Fruit fly (Drosophila melanogaster) whole organism, embryonic: ENCODE results near the gene Lip2.

Source experiments
- Atf3 ChIP-seq: fragments of 200-800 bp; sonication (Bioruptor generic); optimal IDR thresholded peaks from 3 replicates; lab custom pipeline; 2016; ENCODE audit warnings: missing biosample characterization, missing genetic modification characterization
- Awh ChIP-seq: fragments of 200-800 bp; sonication (Bioruptor generic); IDR thresholded peaks from 2 replicates; pipeline ENCODE4, ENCODE4 v1.3.6; 2022; ENCODE audit warnings: missing biosample characterization, missing genetic modification characterization
- Bteb2 ChIP-seq: fragments of 200-800 bp; sonication (Bioruptor generic); optimal IDR thresholded peaks from 2 replicates; lab custom pipeline; 2016; ENCODE audit warnings: missing biosample characterization, missing genetic modification characterization
- CG1024 ChIP-seq: fragments of 200-800 bp; sonication (Bioruptor generic); IDR thresholded peaks from 2 replicates; pipeline ENCODE4 v1.3.6; 2022; ENCODE audit warnings: missing biosample characterization, missing genetic modification characterization
- CG11085 ChIP-seq: fragments of 200-800 bp; sonication (Bioruptor generic); IDR thresholded peaks from 2 replicates; pipeline ENCODE4 v1.3.6; 2022; ENCODE audit warnings: missing biosample characterization, missing genetic modification characterization
- CG12104 ChIP-seq: fragments of 200-800 bp; sonication (Bioruptor generic); optimal IDR thresholded peaks from 3 replicates; lab custom pipeline; 2016; ENCODE audit warnings: missing biosample characterization, missing genetic modification characterization
- CG14014 ChIP-seq: fragments of 200-800 bp; sonication (Bioruptor generic); IDR thresholded peaks from 2 replicates; pipeline ENCODE4 v1.3.6; 2022; ENCODE audit warnings: missing biosample characterization, missing genetic modification characterization
- CG15514 ChIP-seq: fragments of 200-800 bp; sonication (Bioruptor generic); optimal IDR thresholded peaks from 3 replicates; lab custom pipeline; 2017; ENCODE audit warnings: missing biosample characterization, missing genetic modification characterization, mild to moderate bottlenecking, moderate library complexity, missing genetic modification reagents
- CG17186 ChIP-seq: fragments of 200-800 bp; sonication (Bioruptor generic); optimal IDR thresholded peaks from 3 replicates; lab custom pipeline; 2017; ENCODE audit warnings: missing biosample characterization, missing genetic modification reagents, missing genetic modification characterization
- CG17359 ChIP-seq: fragments of 200-800 bp; sonication (Bioruptor generic); optimal IDR thresholded peaks from 3 replicates; lab custom pipeline; 2018; ENCODE audit warnings: missing biosample characterization, mild to moderate bottlenecking, missing genetic modification characterization, moderate library complexity
- CG1792 ChIP-seq: fragments of 200-800 bp; sonication (Bioruptor generic); optimal IDR thresholded peaks from 2 replicates; lab custom pipeline; 2016; ENCODE audit warnings: missing biosample characterization, missing genetic modification characterization
- CG18764 ChIP-seq: fragments of 200-800 bp; sonication (Bioruptor generic); optimal IDR thresholded peaks from 3 replicates; lab custom pipeline; 2016; ENCODE audit warnings: missing biosample characterization, missing genetic modification characterization
- CG32767 ChIP-seq: fragments of 200-800 bp; sonication (Bioruptor generic); IDR thresholded peaks from 2 replicates; pipeline ENCODE4 v1.3.6; 2022; ENCODE audit warnings: missing biosample characterization, missing genetic modification characterization
- CG3995 ChIP-seq: fragments of 200-800 bp; sonication (Bioruptor generic); optimal IDR thresholded peaks from 3 replicates; lab custom pipeline; 2016; ENCODE audit warnings: missing biosample characterization, missing genetic modification characterization
- CG4707 ChIP-seq: fragments of 200-800 bp; sonication (Bioruptor generic); optimal IDR thresholded peaks from 2 replicates; lab custom pipeline; 2018; ENCODE audit warnings: missing biosample characterization, mild to moderate bottlenecking, missing genetic modification characterization, moderate library complexity
- CG6683 ChIP-seq: fragments of 200-800 bp; sonication (Bioruptor generic); optimal IDR thresholded peaks from 2 replicates; lab custom pipeline; 2017; ENCODE audit warnings: missing biosample characterization, mild to moderate bottlenecking, missing genetic modification characterization, missing genetic modification reagents
- CG6813 ChIP-seq: fragments of 200-800 bp; sonication (Bioruptor generic); optimal IDR thresholded peaks from 2 replicates; lab custom pipeline; 2017; ENCODE audit warnings: missing biosample characterization, missing genetic modification characterization, mild to moderate bottlenecking, moderate library complexity, missing genetic modification reagents
- CG8281 ChIP-seq: fragments of 200-800 bp; sonication (Bioruptor generic); optimal IDR thresholded peaks from 2 replicates; lab custom pipeline; 2018; ENCODE audit warnings: missing biosample characterization, mild to moderate bottlenecking, missing genetic modification characterization, moderate library complexity
- CHES-1-like ChIP-seq: fragments of 200-800 bp; sonication (Bioruptor generic); optimal IDR thresholded peaks from 2 replicates; lab custom pipeline; 2016; ENCODE audit warnings: missing biosample characterization, missing genetic modification characterization
- Camta ChIP-seq: fragments of 200-800 bp; sonication (Bioruptor generic); optimal IDR thresholded peaks from 2 replicates; lab custom pipeline; 2016; ENCODE audit warnings: missing biosample characterization, missing genetic modification characterization
- Chrac-16 ChIP-seq: fragments of 200-800 bp; sonication (Bioruptor generic); optimal IDR thresholded peaks from 3 replicates; lab custom pipeline; 2016; ENCODE audit warnings: missing biosample characterization, missing genetic modification characterization
- Dfd ChIP-seq, 2 experiments: fragments of >200 bp; optimal IDR thresholded peaks; 2 replicates each; lab custom pipeline; 2017; ENCODE audit warnings: missing biosample characterization in 2 of 2, missing genetic modification characterization in 2 of 2
- GATAe ChIP-seq: fragments of 200-800 bp; sonication (Bioruptor generic); conservative IDR thresholded peaks from 2 replicates; pipeline ENCODE4 v1.3.6; 2022; ENCODE audit warnings: missing biosample characterization, missing genetic modification characterization
- Gug ChIP-seq: fragments of 200-800 bp; sonication (Bioruptor generic); IDR thresholded peaks from 4 replicates; pipeline ENCODE4 v1.3.6; 2022; ENCODE audit warnings: missing biosample characterization, missing genetic modification characterization
- Hmr ChIP-seq: fragments of 200-800 bp; sonication (Bioruptor generic); optimal IDR thresholded peaks from 3 replicates; lab custom pipeline; 2017; ENCODE audit warnings: mild to moderate bottlenecking, missing biosample characterization, missing genetic modification reagents, missing genetic modification characterization
- Mad ChIP-seq: fragments of 200-800 bp; sonication (Bioruptor generic); optimal IDR thresholded peaks from 2 replicates; lab custom pipeline; 2016; ENCODE audit warnings: missing biosample characterization, missing genetic modification characterization
- Med ChIP-seq: fragments of 200-800 bp; sonication (Bioruptor generic); peaks from one replicate; lab custom pipeline; 2016; ENCODE audit warnings: missing biosample characterization, missing genetic modification characterization, mild to moderate bottlenecking, inconsistent platforms, moderate library complexity
- NFAT ChIP-seq: fragments of 200-800 bp; sonication (Bioruptor generic); IDR thresholded peaks from 2 replicates; pipeline ENCODE4 v1.3.6; 2022; ENCODE audit warnings: missing biosample characterization, missing genetic modification characterization
- PHDP ChIP-seq: fragments of 200-800 bp; sonication (Bioruptor generic); optimal IDR thresholded peaks from 3 replicates; lab custom pipeline; 2018; ENCODE audit warnings: missing biosample characterization, mild to moderate bottlenecking, missing genetic modification characterization, moderate library complexity
- Rfx ChIP-seq: fragments of 200-800 bp; sonication (Bioruptor generic); IDR thresholded peaks from 2 replicates; pipeline ENCODE4 v1.3.6; 2022; ENCODE audit warnings: missing biosample characterization, missing genetic modification characterization
- Sry-β ChIP-seq: fragments of 200-800 bp; sonication (Bioruptor generic); optimal IDR thresholded peaks from 2 replicates; lab custom pipeline; 2018; ENCODE audit warnings: missing biosample characterization, mild to moderate bottlenecking, missing genetic modification characterization, moderate library complexity
- Stat92E ChIP-seq, 3 experiments: fragments of >200 bp in 2 of 3; fragments of 200-800 bp in 1 of 3; sonication (Bioruptor generic) in 1 of 3; optimal IDR thresholded peaks; 2 replicates each; lab custom pipeline; 2017 to 2019; ENCODE audit warnings: missing biosample characterization in 3 of 3, missing genetic modification characterization in 3 of 3, mild to moderate bottlenecking in 1 of 3, moderate library complexity in 1 of 3
- amos ChIP-seq: fragments of 200-800 bp; sonication (Bioruptor generic); IDR thresholded peaks from 2 replicates; pipeline ENCODE4 v1.3.6; 2022; ENCODE audit warnings: missing biosample characterization, missing genetic modification characterization; ENCODE audit not compliant: partially characterized antibody
- chinmo ChIP-seq: fragments of 200-800 bp; sonication (Bioruptor generic); IDR thresholded peaks from 4 replicates; pipeline ENCODE4 v1.3.6; 2022; ENCODE audit warnings: missing biosample characterization, missing genetic modification characterization; ENCODE audit not compliant: partially characterized antibody
- ewg ChIP-seq: fragments of 200-800 bp; sonication (Bioruptor generic); optimal IDR thresholded peaks from 3 replicates; lab custom pipeline; 2017; ENCODE audit warnings: mild to moderate bottlenecking, missing biosample characterization, missing genetic modification reagents, missing genetic modification characterization
- gcm ChIP-seq: fragments of 200-800 bp; sonication (Bioruptor generic); optimal IDR thresholded peaks from 2 replicates; lab custom pipeline; 2019; ENCODE audit warnings: missing biosample characterization, mild to moderate bottlenecking, missing genetic modification characterization, moderate library complexity
- gcm2 ChIP-seq: fragments of 200-800 bp; sonication (Bioruptor generic); optimal IDR thresholded peaks from 2 replicates; lab custom pipeline; 2016; ENCODE audit warnings: missing biosample characterization, missing genetic modification characterization
- gfzf ChIP-seq: fragments of 200-800 bp; sonication (Bioruptor generic); optimal IDR thresholded peaks from 2 replicates; lab custom pipeline; 2016; ENCODE audit warnings: missing biosample characterization, mild to moderate bottlenecking, missing genetic modification characterization, moderate library complexity
- her ChIP-seq: fragments of 200-800 bp; sonication (Bioruptor generic); optimal IDR thresholded peaks from 2 replicates; lab custom pipeline; 2016; ENCODE audit warnings: missing biosample characterization, missing genetic modification characterization
- lola ChIP-seq, 3 experiments: fragments of >200 bp in 2 of 3; fragments of 200-800 bp in 1 of 3; sonication (Bioruptor generic) in 1 of 3; optimal IDR thresholded peaks; 2 replicates each; lab custom pipeline; 2017 to 2019; ENCODE audit warnings: missing biosample characterization in 3 of 3, missing genetic modification characterization in 3 of 3, mild to moderate bottlenecking in 1 of 3, moderate library complexity in 1 of 3
- nerfin-1 ChIP-seq: fragments of 200-800 bp; sonication (Bioruptor generic); optimal IDR thresholded peaks from 3 replicates; lab custom pipeline; 2019; ENCODE audit warnings: missing biosample characterization, mild to moderate bottlenecking, missing genetic modification characterization, moderate library complexity
- nmo ChIP-seq: fragments of 200-800 bp; sonication (Bioruptor generic); optimal IDR thresholded peaks from 2 replicates; lab custom pipeline; 2018; ENCODE audit warnings: missing biosample characterization, mild to moderate bottlenecking, missing genetic modification characterization, moderate library complexity
- pnt ChIP-seq: fragments of 200-800 bp; sonication (Bioruptor generic); optimal IDR thresholded peaks from 3 replicates; lab custom pipeline; 2016; ENCODE audit warnings: missing biosample characterization, missing genetic modification characterization
- pros ChIP-seq: fragments of 200-800 bp; sonication (Bioruptor generic); optimal IDR thresholded peaks from 3 replicates; lab custom pipeline; 2019; ENCODE audit warnings: missing biosample characterization, mild to moderate bottlenecking, missing genetic modification characterization, moderate library complexity
- pzg ChIP-seq: fragments of 200-800 bp; sonication (Bioruptor generic); optimal IDR thresholded peaks from 3 replicates; lab custom pipeline; 2018; ENCODE audit warnings: missing biosample characterization, mild to moderate bottlenecking, missing genetic modification characterization, moderate library complexity
- run ChIP-seq: fragments of 200-800 bp; sonication (Bioruptor generic); optimal IDR thresholded peaks from 3 replicates; lab custom pipeline; 2018; ENCODE audit warnings: missing biosample characterization, mild to moderate bottlenecking, missing genetic modification characterization
- scrt ChIP-seq: fragments of 200-800 bp; sonication (Bioruptor generic); optimal IDR thresholded peaks from 2 replicates; lab custom pipeline; 2018; ENCODE audit warnings: missing biosample characterization, mild to moderate bottlenecking, missing genetic modification characterization, moderate library complexity
- tap ChIP-seq: fragments of 200-800 bp; optimal IDR thresholded peaks from 3 replicates; lab custom pipeline; 2019; ENCODE audit warnings: missing biosample characterization, mild to moderate bottlenecking, missing genetic modification characterization, moderate library complexity
- trh ChIP-seq: fragments of 200-800 bp; sonication (Bioruptor generic); optimal IDR thresholded peaks from 2 replicates; lab custom pipeline; 2016; ENCODE audit warnings: missing biosample characterization, missing genetic modification characterization
- z ChIP-seq: fragments of 200-800 bp; sonication (Bioruptor generic); IDR thresholded peaks from 3 replicates; pipeline ENCODE4 v1.3.6; 2022; ENCODE audit warnings: missing biosample characterization, missing genetic modification characterization

Gene Lip2

DNA sequence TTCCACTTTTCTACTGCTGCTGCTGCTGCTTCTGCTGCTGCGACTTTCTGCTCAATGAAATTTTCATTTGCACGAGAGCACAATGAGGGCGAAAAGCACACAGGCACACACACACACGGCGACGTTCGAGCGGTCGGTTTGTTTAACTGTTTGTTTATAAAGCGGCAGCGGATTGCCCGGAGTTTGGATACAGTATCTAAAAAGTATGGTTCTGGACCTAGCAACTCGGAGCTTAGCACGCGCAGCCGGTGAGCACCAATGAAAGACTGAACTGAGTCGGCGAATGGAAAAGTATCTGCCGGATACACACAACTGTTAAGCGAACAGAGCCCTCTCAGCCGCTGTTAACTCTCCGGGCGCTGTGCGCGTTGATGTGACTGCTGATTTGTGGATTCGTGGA lies 46.8 kb upstream of the Lip2 start, which contains the start of gene CG17124:
CG17124 (minus strand) TSS at position 277 of the 400 bp plus-strand sequence.
- TF ChIP-seq Med (GFP tag; lab: Kevin White, UChicago) (peak; percentile 91), Bteb2 (GFP tag; lab: Kevin White, UChicago) (no peak), run (tag; lab: Kevin White, UChicago) (peak; percentile 13), PHDP (tag; lab: Kevin White, UChicago) (peak; percentile 9), Sry-β (GFP tag; lab: Kevin White, UChicago) (no peak), pzg (no peak), gfzf (no peak), tap (tag; lab: Kevin White, UChicago) (peak; percentile 28), CG14014 (GFP tag; lab: Robert Waterston, UW) (no peak), CG17186 (peak; percentile 0), Rfx (GFP tag; lab: Robert Waterston, UW) (peak; percentile 51; the same call in 1 of the 2 replicates), nerfin-1 (tag; lab: Kevin White, UChicago) (peak; percentile 17), CG1024 (GFP tag; lab: Robert Waterston, UW) (no peak), pros (no peak), CHES-1-like (GFP tag; lab: Kevin White, UChicago) (no peak), Stat92E (GFP tag; optimal IDR thresholded peaks at IDR 0.05; lab: Kevin White, UChicago) (no peak), CG15514 (GFP tag; lab: Kevin White, UChicago) (peak; percentile 43), chinmo (GFP tag; lab: Robert Waterston, UW) (peak; percentile 84; the same call in 3 of the 4 replicates), her (GFP tag; lab: Kevin White, UChicago) (peak; percentile 64), nmo (GFP tag; lab: Kevin White, UChicago) (no peak), CG32767 (GFP tag; lab: Robert Waterston, UW) (peak; percentile 64; the same call in 1 of the 2 replicates), Camta (GFP tag; lab: Kevin White, UChicago) (no peak), CG8281 (no peak), CG6683 (GFP tag; lab: Kevin White, UChicago) (peak; percentile 26), Chrac-16 (GFP tag; lab: Kevin White, UChicago) (no peak), CG3995 (GFP tag; lab: Kevin White, UChicago) (no peak), scrt (GFP tag; lab: Kevin White, UChicago) (peak; percentile 55), Gug (GFP tag; lab: Robert Waterston, UW) (no peak), gcm (GFP tag; lab: Kevin White, UChicago) (peak; percentile 15), gcm2 (GFP tag; lab: Kevin White, UChicago) (no peak), CG6813 (GFP tag; lab: Kevin White, UChicago) (peak; percentile 5), Hmr (peak; percentile 65), NFAT (GFP tag; lab: Robert Waterston, UW) (peak; percentile 69), amos (GFP tag; lab: Robert Waterston, UW) (peak; percentile 40; the same call in 1 of the 2 replicates), pnt (GFP tag; lab: Kevin White, UChicago) (no peak), Mad (peak; percentile 22), CG17359 (tag; lab: Kevin White, UChicago) (peak; percentile 14), Dfd (GFP tag; optimal IDR thresholded peaks at IDR 0.05; lab: Kevin White, UChicago) (no peak), ewg (GFP tag; lab: Kevin White, UChicago) (no peak), CG4707 (peak; percentile 13), trh (no peak), GATAe (no peak), z (GFP tag; lab: Robert Waterston, UW) (0 out of 3 replicates have a peak, but pooled peaks have one; percentile 32), Atf3 (GFP tag; lab: Kevin White, UChicago) (no peak), CG12104 (no peak), CG11085 (GFP tag; lab: Robert Waterston, UW) (no peak), Awh (GFP tag; lab: Robert Waterston, UW) (peak; percentile 67), CG18764 (GFP tag; lab: Kevin White, UChicago) (no peak), CG1792 (GFP tag; lab: Kevin White, UChicago) (peak; percentile 10), lola (GFP tag; optimal IDR thresholded peaks at IDR 0.05; lab: Kevin White, UChicago) (no peak)
